Worm (Caenorhabditis elegans) whole organism, L3 larva: ENCODE measurements around the gene K07H8.2.

ENCODE experiments used
- ama-1 ChIP-seq: fragments of 150-350 bp; optimal IDR thresholded peaks from 2 replicates; lab custom pipeline; 2018
- egl-27 ChIP-seq: sonication (generic microtip); optimal IDR thresholded peaks from 4 replicates; lab custom pipeline; 2017; ENCODE audit warnings: missing biosample characterization, missing genetic modification reagents, missing genetic modification characterization
- elt-1 ChIP-seq: fragments of 150-350 bp; optimal IDR thresholded peaks from 2 replicates; lab custom pipeline; 2014; ENCODE audit warnings: missing biosample characterization, missing genetic modification characterization
- fkh-10 ChIP-seq: sonication (generic microtip); optimal IDR thresholded peaks from 2 replicates; lab custom pipeline; 2017; ENCODE audit warnings: missing biosample characterization, missing genetic modification reagents, missing genetic modification characterization
- mdl-1 ChIP-seq: fragments of 150-350 bp; optimal IDR thresholded peaks from 2 replicates; lab custom pipeline; 2014; ENCODE audit warnings: missing biosample characterization, missing genetic modification characterization
- nhr-11 ChIP-seq: fragments of 150-350 bp; optimal IDR thresholded peaks from 2 replicates; lab custom pipeline; 2014; ENCODE audit warnings: missing biosample characterization, missing genetic modification characterization
- pha-4 ChIP-seq: fragments of 150-350 bp; optimal IDR thresholded peaks from 2 replicates; lab custom pipeline; 2014; ENCODE audit warnings: missing biosample characterization, missing genetic modification reagents, missing genetic modification characterization
- pqm-1 ChIP-seq: fragments of 150-350 bp; optimal IDR thresholded peaks from 2 replicates; lab custom pipeline; 2017; ENCODE audit warnings: missing biosample characterization, missing genetic modification characterization, inconsistent platforms
- sea-2 ChIP-seq: fragments of 150-350 bp; sonication (generic microtip); optimal IDR thresholded peaks from 4 replicates; lab custom pipeline; 2014; ENCODE audit warnings: missing biosample characterization, missing genetic modification reagents, missing genetic modification characterization
- skn-1 ChIP-seq: fragments of 150-350 bp; optimal IDR thresholded peaks from 2 replicates; lab custom pipeline; 2014; ENCODE audit warnings: missing biosample characterization, missing genetic modification characterization
- snpc-4 ChIP-seq: fragments of 150-350 bp; optimal IDR thresholded peaks from 2 replicates; lab custom pipeline; 2014; ENCODE audit warnings: missing biosample characterization, missing genetic modification characterization
- tbx-2 ChIP-seq: sonication (generic microtip); optimal IDR thresholded peaks from 2 replicates; lab custom pipeline; 2016; ENCODE audit warnings: mild to moderate bottlenecking, missing genetic modification characterization, missing compliant biosample characterization
- unc-39 ChIP-seq: sonication (generic microtip); optimal IDR thresholded peaks from 4 replicates; lab custom pipeline; 2017; ENCODE audit warnings: missing biosample characterization, missing genetic modification characterization

DNA sequence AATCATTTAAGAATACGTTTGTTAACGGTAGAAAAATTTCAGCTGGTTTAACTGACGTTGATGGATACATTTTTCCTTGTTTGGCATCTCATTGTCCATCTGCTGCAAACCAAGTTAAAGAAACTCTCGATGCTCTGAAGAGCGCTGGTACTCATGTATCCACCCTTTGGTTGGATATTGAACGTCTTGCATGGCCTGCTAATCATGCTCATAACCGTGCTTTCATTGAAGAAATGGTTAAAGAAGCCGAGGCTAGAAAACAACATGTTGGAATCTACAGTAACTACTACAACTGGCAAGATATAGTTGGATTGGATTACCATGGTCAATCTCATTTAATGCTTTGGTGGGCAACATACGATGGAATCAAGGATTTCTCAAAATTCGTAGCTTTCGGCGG is 41.7 kb downstream of the K07H8.2 start:
- TF ChIP-seq tbx-2 (tag; lab: Kevin White, UChicago) = no peak
- no peak for TF ChIP-seq snpc-4
- TF ChIP-seq elt-1 (tag; lab: Kevin White, UChicago) = no peak
- no peak for TF ChIP-seq pha-4 (tag; lab: Kevin White, UChicago)
- no peak for TF ChIP-seq ama-1 (lab: Kevin White, UChicago)
- TF ChIP-seq pqm-1 (tag; lab: Kevin White, UChicago) = no peak
- TF ChIP-seq skn-1 = no peak
- TF ChIP-seq sea-2 (GFP tag; lab: Kevin White, UChicago) = no peak
- no peak for TF ChIP-seq unc-39 (tag; lab: Kevin White, UChicago)
- no peak for TF ChIP-seq nhr-11 (tag; lab: Kevin White, UChicago)
- TF ChIP-seq egl-27 (tag; lab: Kevin White, UChicago) = no peak
- no peak for TF ChIP-seq mdl-1 (tag; lab: Kevin White, UChicago)
- TF ChIP-seq fkh-10 (GFP tag; lab: Kevin White, UChicago) = no peak
